Fruit fly (Drosophila melanogaster) whole organism, wandering third instar larva: ENCODE data around the gene CG12035.

Source experiments
- Hnf4 ChIP-seq: fragments of 200-800 bp; sonication (Bioruptor generic); optimal IDR thresholded peaks from 2 replicates; lab custom pipeline; 2016; ENCODE audit warnings: missing biosample characterization, mild to moderate bottlenecking, missing genetic modification characterization
- Myc ChIP-seq: fragments of >200 bp; optimal IDR thresholded peaks from 2 replicates; lab custom pipeline; 2017
- N ChIP-seq: fragments of >200 bp; optimal IDR thresholded peaks from 2 replicates; lab custom pipeline; 2018; ENCODE audit warnings: missing biosample characterization, missing external identifiers, missing genetic modification characterization
- OdsH ChIP-seq: fragments of 200-800 bp; sonication (Bioruptor generic); optimal IDR thresholded peaks from 2 replicates; lab custom pipeline; 2016; ENCODE audit warnings: missing biosample characterization, mild to moderate bottlenecking, missing genetic modification characterization
- Vsx2 ChIP-seq: fragments of 200-300, 225-300 bp; sonication (Bioruptor generic); optimal IDR thresholded peaks from 2 replicates; lab custom pipeline; 2018; ENCODE audit warnings: missing biosample characterization, missing genetic modification characterization; ENCODE audit not compliant: partially characterized antibody
- br ChIP-seq: fragments of 200-800 bp; sonication (Bioruptor generic); optimal IDR thresholded peaks from 2 replicates; lab custom pipeline; 2016; ENCODE audit warnings: missing biosample characterization, missing genetic modification characterization
- pan ChIP-seq: fragments of >200 bp; optimal IDR thresholded peaks from 2 replicates; lab custom pipeline; 2017

DNA sequence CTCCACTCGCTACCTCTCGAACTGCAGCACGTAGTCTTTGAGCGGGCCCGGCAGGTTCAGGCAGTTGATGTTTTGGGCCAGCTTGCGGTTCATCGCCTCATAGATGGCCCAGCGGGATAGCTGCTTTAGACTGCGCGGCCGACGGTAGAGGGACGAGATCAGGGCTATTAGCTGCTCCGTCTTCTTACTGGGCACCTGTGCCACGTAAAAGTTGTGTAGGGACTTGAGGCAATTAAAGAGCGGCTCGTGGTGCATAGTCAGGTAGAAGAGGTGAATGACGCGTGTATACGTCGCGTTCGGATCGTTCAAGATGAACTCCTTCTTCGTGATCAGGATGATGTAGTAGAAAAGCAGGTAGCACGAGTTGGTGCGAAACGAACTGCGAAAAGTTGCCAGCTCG lies 48.4 kb downstream of the CG12035 start:
- TF ChIP-seq Vsx2 (GFP tag; lab: Kevin White, UChicago) (no peak), pan (lab: Kevin White, UChicago) (no peak), br (GFP tag; lab: Kevin White, UChicago) (no peak), N (no peak), Myc (lab: Kevin White, UChicago) (no peak), Hnf4 (GFP tag; lab: Kevin White, UChicago) (no peak), OdsH (GFP tag; lab: Kevin White, UChicago) (no peak)
